Worm (Caenorhabditis elegans) whole organism, L4/young adult: Measurements from ENCODE around the gene str-226.

Experiments
- W03F9.2 ChIP-seq: fragments of 150-350 bp; optimal IDR thresholded peaks from 2 replicates; lab custom pipeline; 2014; ENCODE audit warnings: missing biosample characterization, missing genetic modification characterization
- dao-5 ChIP-seq: sonication (generic microtip); optimal IDR thresholded peaks from 2 replicates; lab custom pipeline; 2016; ENCODE audit warnings: missing genotype, missing genetic modification characterization, moderate library complexity, missing compliant biosample characterization
- him-1 ChIP-seq: sonication (generic microtip); optimal IDR thresholded peaks from 2 replicates; lab custom pipeline; 2016; ENCODE audit warnings: missing genotype, missing genetic modification reagents, missing genetic modification characterization, missing compliant biosample characterization

DNA sequence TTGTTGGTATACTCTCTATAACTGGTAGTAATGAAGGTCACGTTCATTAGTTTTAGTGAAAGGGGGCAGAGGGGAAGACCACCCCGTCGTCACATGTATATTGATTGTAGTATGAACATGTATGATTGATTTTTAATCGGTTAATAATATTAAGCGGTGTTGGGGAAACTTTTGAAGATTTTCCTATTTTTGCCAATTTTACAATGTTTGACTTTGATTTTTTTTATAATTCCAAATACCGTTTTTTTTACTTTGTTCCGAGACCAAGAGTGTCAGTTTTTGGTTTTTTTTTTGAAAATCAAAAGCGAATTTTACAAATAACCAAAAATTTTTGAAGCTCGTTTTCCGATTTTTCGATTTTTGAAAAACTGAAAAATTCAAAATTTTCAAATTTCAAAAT lies 22.8 kb downstream of the str-226 start, which contains the start of gene nhr-221:
- TF ChIP-seq him-1 (tag; lab: Kevin White, UChicago): no peak
- no peak for TF ChIP-seq W03F9.2 (tag; lab: Kevin White, UChicago)
- TF ChIP-seq dao-5 (tag; lab: Kevin White, UChicago): no peak
